Worm (Caenorhabditis elegans) whole organism, young adult: ENCODE data around the gene letm-1.

Experiments used
- B0019.2 ChIP-seq: fragments of 200-800 bp; sonication (Bioruptor generic); conservative IDR thresholded peaks from 2 replicates; pipeline ENCODE4 v1.3.6; 2022; ENCODE audit warnings: missing genetic modification reagents, missing genetic modification characterization, missing compliant biosample characterization
- B0261.1 ChIP-seq: sonication (generic microtip); optimal IDR thresholded peaks from 2 replicates; lab custom pipeline; 2016; ENCODE audit warnings: mild to moderate bottlenecking, missing genetic modification characterization, moderate library complexity, missing compliant biosample characterization
- C17E4.6 ChIP-seq: fragments of 200-800 bp; sonication (Bioruptor generic); IDR thresholded peaks from 2 replicates; pipeline ENCODE4 v1.3.6; 2022; ENCODE audit warnings: missing genetic modification reagents, missing genetic modification characterization, missing compliant biosample characterization
- bed-1 ChIP-seq: fragments of 200-800 bp; sonication (Bioruptor generic); IDR thresholded peaks from 2 replicates; pipeline ENCODE4 v1.3.6; 2022; ENCODE audit warnings: missing genetic modification reagents, missing genetic modification characterization, missing compliant biosample characterization
- cebp-2 ChIP-seq: fragments of 200-800 bp; sonication (Bioruptor generic); IDR thresholded peaks from 2 replicates; pipeline ENCODE4 v1.3.6; 2022; ENCODE audit warnings: missing genetic modification characterization, missing compliant biosample characterization
- egl-18 ChIP-seq: fragments of 200-800 bp; sonication (Bioruptor generic); IDR thresholded peaks from 2 replicates; pipeline ENCODE4 v1.3.6; 2022; ENCODE audit warnings: missing genetic modification reagents, missing genetic modification characterization, missing compliant biosample characterization
- ekl-4 ChIP-seq: fragments of 200-800 bp; sonication (Bioruptor generic); IDR thresholded peaks from 2 replicates; pipeline ENCODE4 v1.3.6; 2022; ENCODE audit warnings: missing genetic modification reagents, missing genetic modification characterization, missing compliant biosample characterization
- hlh-26 ChIP-seq: fragments of 200-800 bp; sonication (Bioruptor generic); conservative IDR thresholded peaks from 2 replicates; pipeline ENCODE4 v1.3.6; 2022; ENCODE audit warnings: missing genetic modification reagents, missing genetic modification characterization, missing compliant biosample characterization
- madf-8 ChIP-seq: fragments of 200-800 bp; sonication (Bioruptor generic); conservative IDR thresholded peaks from 2 replicates; pipeline ENCODE4 v1.3.6; 2022; ENCODE audit warnings: missing genetic modification reagents, missing genetic modification characterization, missing compliant biosample characterization
- repo-1 ChIP-seq: sonication (generic microtip); optimal IDR thresholded peaks from 2 replicates; lab custom pipeline; 2017; ENCODE audit warnings: mild to moderate bottlenecking, missing genetic modification characterization, missing compliant biosample characterization
- snpc-4 ChIP-seq, 5 experiments: fragments of 150-350 bp in 1 of 5; sonication (generic microtip) in 4 of 5; optimal IDR thresholded peaks; 2 replicates each; lab custom pipeline; 2014 to 2018; ENCODE audit warnings: missing genetic modification characterization in 5 of 5, missing biosample characterization in 3 of 5, antibody characterized with exemption in 2 of 5, mild to moderate bottlenecking in 2 of 5, missing compliant biosample characterization in 2 of 5, missing genotype in 2 of 5, moderate library complexity in 2 of 5, missing genetic modification reagents in 1 of 5
- tlf-1 ChIP-seq: fragments of 200-800 bp; sonication (Bioruptor generic); optimal IDR thresholded peaks from 2 replicates; lab custom pipeline; 2018; ENCODE audit warnings: mild to moderate bottlenecking, missing genetic modification characterization, missing compliant biosample characterization
- unc-62 ChIP-seq: fragments of 150-350 bp; optimal IDR thresholded peaks from 2 replicates; lab custom pipeline; 2014; ENCODE audit warnings: missing biosample characterization, missing genetic modification reagents, missing genetic modification characterization

ce11 chrV:13624424-13624823, 36.6 kb upstream of the letm-1 start, which contains the start of gene F53F4.11:
- TF ChIP-seq ekl-4 (GFP tag; lab: Robert Waterston, UW): no peak; the same call in 1 of the 2 replicates
- no peak for TF ChIP-seq repo-1
- no peak for TF ChIP-seq cebp-2
- no peak for TF ChIP-seq bed-1 (GFP tag; lab: Robert Waterston, UW)
- no peak for TF ChIP-seq snpc-4 (GFP tag; optimal IDR thresholded peaks at IDR 0.05; lab: Kevin White, UChicago)
- no peak for TF ChIP-seq snpc-4 (tag; optimal IDR thresholded peaks at IDR 0.05; lab: Kevin White, UChicago)
- peak; percentile 18 for TF ChIP-seq tlf-1
- TF ChIP-seq C17E4.6: no peak
- TF ChIP-seq B0261.1: no peak
- no peak for TF ChIP-seq madf-8 (GFP tag; lab: Robert Waterston, UW)
- no peak for TF ChIP-seq egl-18
- TF ChIP-seq B0019.2: no peak
- TF ChIP-seq hlh-26 (GFP tag; lab: Robert Waterston, UW): no peak
- no peak for TF ChIP-seq unc-62 (GFP tag; lab: Kevin White, UChicago)
